Worm (Caenorhabditis elegans) whole organism, L1 larva: ENCODE results near the gene abu-2.

Experiments used
- C16A3.4 ChIP-seq: fragments of 150-350 bp; optimal IDR thresholded peaks from 2 replicates; lab custom pipeline; 2014; ENCODE audit warnings: missing biosample characterization, missing genetic modification characterization
- Y116A8C.19 ChIP-seq: sonication (generic microtip); optimal IDR thresholded peaks from 2 replicates; lab custom pipeline; 2016; ENCODE audit warnings: missing compliant biosample characterization, missing genetic modification characterization, borderline replicate concordance
- aly-2 ChIP-seq: fragments of 150-350 bp; optimal IDR thresholded peaks from 2 replicates; lab custom pipeline; 2014; ENCODE audit warnings: missing biosample characterization, missing genetic modification characterization
- blmp-1 ChIP-seq: fragments of 150-350 bp; optimal IDR thresholded peaks from 2 replicates; lab custom pipeline; 2014; ENCODE audit warnings: missing biosample characterization, missing genetic modification characterization
- ceh-63 ChIP-seq: fragments of 200-800 bp; sonication (Bioruptor generic); optimal IDR thresholded peaks from 2 replicates; lab custom pipeline; 2018; ENCODE audit warnings: mild to moderate bottlenecking, missing genetic modification characterization, missing compliant biosample characterization
- ceh-8 ChIP-seq: fragments of 200-800 bp; sonication (Bioruptor generic); optimal IDR thresholded peaks from 2 replicates; lab custom pipeline; 2018; ENCODE audit warnings: mild to moderate bottlenecking, missing genetic modification characterization, moderate library complexity, missing compliant biosample characterization
- ceh-82 ChIP-seq, 3 experiments: fragments of 150-350 bp in 1 of 3; sonication (generic microtip) in 2 of 3; optimal IDR thresholded peaks; 2 replicates each; lab custom pipeline; 2014 to 2017; ENCODE audit warnings: missing biosample characterization in 3 of 3, missing genetic modification characterization in 3 of 3
- ceh-90 ChIP-seq: sonication (generic microtip); optimal IDR thresholded peaks from 2 replicates; lab custom pipeline; 2016; ENCODE audit warnings: missing genetic modification characterization, missing compliant biosample characterization
- ces-1 ChIP-seq: fragments of 150-350 bp; optimal IDR thresholded peaks from 2 replicates; lab custom pipeline; 2014; ENCODE audit warnings: missing biosample characterization, missing genetic modification reagents, missing genetic modification characterization
- dpl-1 ChIP-seq, 3 experiments: fragments of 150-350 bp in 2 of 3; sonication (generic microtip) in 1 of 3; optimal IDR thresholded peaks; 2 replicates each; lab custom pipeline; 2014 to 2017; ENCODE audit warnings: missing biosample characterization in 3 of 3, missing genetic modification characterization in 3 of 3, missing genetic modification reagents in 3 of 3
- dsc-1 ChIP-seq: sonication (generic microtip); optimal IDR thresholded peaks from 2 replicates; lab custom pipeline; 2016; ENCODE audit warnings: mild to moderate bottlenecking, missing genetic modification characterization, missing compliant biosample characterization
- efl-3 ChIP-seq: fragments of 200-800 bp; sonication (Bioruptor generic); optimal IDR thresholded peaks from 2 replicates; lab custom pipeline; 2018; ENCODE audit warnings: mild to moderate bottlenecking, missing genetic modification characterization, missing compliant biosample characterization
- egl-13 ChIP-seq: sonication (generic microtip); optimal IDR thresholded peaks from 2 replicates; lab custom pipeline; 2016; ENCODE audit warnings: missing genotype, missing genetic modification reagents, missing genetic modification characterization, missing compliant biosample characterization
- fkh-4 ChIP-seq: sonication (generic microtip); optimal IDR thresholded peaks from 2 replicates; lab custom pipeline; 2016; ENCODE audit warnings: missing compliant biosample characterization, missing genetic modification characterization, borderline replicate concordance
- grh-1 ChIP-seq: fragments of 200-800 bp; sonication (Bioruptor generic); IDR thresholded peaks from 2 replicates; pipeline ENCODE4 v1.3.6; 2022; ENCODE audit warnings: missing genetic modification reagents, missing genetic modification characterization, missing compliant biosample characterization
- hlh-4 ChIP-seq: sonication (generic microtip); optimal IDR thresholded peaks from 2 replicates; lab custom pipeline; 2016; ENCODE audit warnings: mild to moderate bottlenecking, missing genetic modification characterization, missing compliant biosample characterization
- hpl-2 ChIP-seq: fragments of 150-350 bp; optimal IDR thresholded peaks from 2 replicates; lab custom pipeline; 2014; ENCODE audit warnings: missing biosample characterization, missing genetic modification reagents, missing genetic modification characterization
- irx-1 ChIP-seq: sonication (generic microtip); optimal IDR thresholded peaks from 2 replicates; lab custom pipeline; 2016; ENCODE audit warnings: missing genetic modification characterization, missing compliant biosample characterization
- isw-1 ChIP-seq: fragments of 200-800 bp; sonication (Bioruptor generic); IDR thresholded peaks from 2 replicates; pipeline ENCODE4 v1.3.6; 2022; ENCODE audit warnings: missing genetic modification characterization, missing compliant biosample characterization
- jun-1 ChIP-seq: fragments of 150-350 bp; optimal IDR thresholded peaks from 2 replicates; lab custom pipeline; 2014; ENCODE audit warnings: missing biosample characterization, missing genetic modification reagents, missing genetic modification characterization
- lin-14 ChIP-seq: fragments of 200-800 bp; sonication (Bioruptor generic); optimal IDR thresholded peaks from 2 replicates; lab custom pipeline; 2018; ENCODE audit warnings: mild to moderate bottlenecking, missing genetic modification characterization, moderate library complexity, missing compliant biosample characterization
- lin-15B ChIP-seq: fragments of 150-350 bp; sonication (generic microtip); optimal IDR thresholded peaks from 3 replicates; lab custom pipeline; 2014; ENCODE audit warnings: missing biosample characterization, missing genetic modification characterization
- lin-35 ChIP-seq, 2 experiments: fragments of 150-350 bp; optimal IDR thresholded peaks; 2 replicates each; lab custom pipeline; 2014; ENCODE audit warnings: missing biosample characterization in 2 of 2, missing genetic modification characterization in 2 of 2, missing genetic modification reagents in 2 of 2
- lir-3 ChIP-seq: sonication (generic microtip); optimal IDR thresholded peaks from 2 replicates; lab custom pipeline; 2016; ENCODE audit warnings: mild to moderate bottlenecking, missing genetic modification characterization, moderate library complexity, missing compliant biosample characterization; ENCODE audit not compliant: poor library complexity
- lsy-2 ChIP-seq, 2 experiments: fragments of 150-350 bp; optimal IDR thresholded peaks; 2 replicates each; lab custom pipeline; 2014; ENCODE audit warnings: missing biosample characterization in 2 of 2, missing genetic modification characterization in 2 of 2
- mab-9 ChIP-seq: fragments of 200-800 bp; sonication (Bioruptor generic); IDR thresholded peaks from 2 replicates; pipeline ENCODE4 v1.3.6; 2022; ENCODE audit warnings: missing genetic modification reagents, missing genetic modification characterization, missing compliant biosample characterization
- mep-1 ChIP-seq: fragments of 150-350 bp; optimal IDR thresholded peaks from 2 replicates; lab custom pipeline; 2014; ENCODE audit warnings: missing biosample characterization, missing genetic modification characterization
- nhr-11 ChIP-seq: fragments of 150-350 bp; optimal IDR thresholded peaks from 2 replicates; lab custom pipeline; 2014; ENCODE audit warnings: missing biosample characterization, missing genetic modification characterization
- nhr-12 ChIP-seq: sonication (generic microtip); optimal IDR thresholded peaks from 2 replicates; lab custom pipeline; 2017; ENCODE audit warnings: missing biosample characterization, missing genetic modification characterization
- nhr-237 ChIP-seq: fragments of 150-350 bp; optimal IDR thresholded peaks from 2 replicates; lab custom pipeline; 2014; ENCODE audit warnings: missing biosample characterization, missing genetic modification characterization
- nhr-28 ChIP-seq: fragments of 150-350 bp; optimal IDR thresholded peaks from 2 replicates; lab custom pipeline; 2014; ENCODE audit warnings: missing biosample characterization, missing genetic modification characterization
- nhr-47 ChIP-seq: sonication (generic microtip); optimal IDR thresholded peaks from 2 replicates; lab custom pipeline; 2016; ENCODE audit warnings: mild to moderate bottlenecking, missing genetic modification characterization, moderate library complexity, missing compliant biosample characterization
- nhr-71 ChIP-seq: sonication (generic microtip); optimal IDR thresholded peaks from 2 replicates; lab custom pipeline; 2016; ENCODE audit warnings: mild to moderate bottlenecking, missing genetic modification characterization, moderate library complexity, missing compliant biosample characterization
- nhr-85 ChIP-seq: sonication (generic microtip); peaks from one replicate; lab custom pipeline; 2016; ENCODE audit warnings: missing genetic modification characterization, inconsistent platforms, missing compliant biosample characterization
- nhr-90 ChIP-seq: sonication (generic microtip); optimal IDR thresholded peaks from 2 replicates; lab custom pipeline; 2016; ENCODE audit warnings: mild to moderate bottlenecking, missing genetic modification characterization, missing compliant biosample characterization; ENCODE audit not compliant: poor library complexity
- pag-3 ChIP-seq: sonication (generic microtip); optimal IDR thresholded peaks from 2 replicates; lab custom pipeline; 2017; ENCODE audit warnings: missing genetic modification characterization, mild to moderate bottlenecking, missing compliant biosample characterization, antibody characterized with exemption, borderline replicate concordance; ENCODE audit not compliant: insufficient read depth
- pqm-1 ChIP-seq: sonication (generic microtip); optimal IDR thresholded peaks from 3 replicates; lab custom pipeline; 2017; ENCODE audit warnings: missing biosample characterization, missing genetic modification characterization
- rnt-1 ChIP-seq: sonication (generic microtip); optimal IDR thresholded peaks from 2 replicates; lab custom pipeline; 2016; ENCODE audit warnings: mild to moderate bottlenecking, missing genetic modification characterization, moderate library complexity, missing compliant biosample characterization
- skn-1 ChIP-seq: fragments of 150-350 bp; optimal IDR thresholded peaks from 2 replicates; lab custom pipeline; 2014; ENCODE audit warnings: missing biosample characterization, missing genetic modification characterization
- snpc-4 ChIP-seq: fragments of 150-350 bp; optimal IDR thresholded peaks from 2 replicates; lab custom pipeline; 2014; ENCODE audit warnings: missing biosample characterization, missing genetic modification characterization
- snu-23 ChIP-seq: sonication (generic microtip); optimal IDR thresholded peaks from 2 replicates; lab custom pipeline; 2016; ENCODE audit warnings: missing genetic modification characterization, missing compliant biosample characterization
- swsn-7 ChIP-seq: sonication (generic microtip); optimal IDR thresholded peaks from 2 replicates; lab custom pipeline; 2016; ENCODE audit warnings: missing genetic modification characterization, missing compliant biosample characterization
- tbx-2 ChIP-seq: sonication (generic microtip); optimal IDR thresholded peaks from 2 replicates; lab custom pipeline; 2016; ENCODE audit warnings: missing genetic modification characterization, missing compliant biosample characterization
- unc-130 ChIP-seq: fragments of 150-350 bp; optimal IDR thresholded peaks from 2 replicates; lab custom pipeline; 2017; ENCODE audit warnings: missing biosample characterization, missing genetic modification characterization, inconsistent platforms
- unc-62 ChIP-seq: fragments of 150-350 bp; optimal IDR thresholded peaks from 2 replicates; lab custom pipeline; 2014; ENCODE audit warnings: missing biosample characterization, missing genetic modification reagents, missing genetic modification characterization
- unc-98 ChIP-seq: fragments of 200-800 bp; sonication (Bioruptor generic); IDR thresholded peaks from 2 replicates; pipeline ENCODE4 v1.3.6; 2022; ENCODE audit warnings: missing genetic modification characterization, missing compliant biosample characterization

Gene abu-2

ce11 chrX:1456350-1457080 lies 46.1 kb upstream of the abu-2 start (continued):
- TF ChIP-seq nhr-28 (tag; lab: Kevin White, UChicago) (no peak), lin-15B (tag; lab: Kevin White, UChicago) (no peak), nhr-85 (tag; lab: Kevin White, UChicago) (peak; percentile 87), unc-98 (GFP tag; lab: Robert Waterston, UW) (no peak), nhr-71 (peak; percentile 79), pqm-1 (tag; lab: Kevin White, UChicago) (no peak), dpl-1 (GFP tag; optimal IDR thresholded peaks at IDR 0.05; lab: Kevin White, UChicago) (peak in 1 of 3 experiments; percentile 25), ceh-8 (no peak), lin-35 (GFP tag; optimal IDR thresholded peaks at IDR 0.05; lab: Kevin White, UChicago) (peak in 1 of 2 experiments; percentile 54), skn-1 (peak; percentile 100), nhr-12 (no peak), nhr-47 (tag; lab: Kevin White, UChicago) (peak; percentile 39), tbx-2 (peak; percentile 49), hpl-2 (GFP tag; lab: Kevin White, UChicago) (no peak), ceh-82 (tag; optimal IDR thresholded peaks at IDR 0.05; lab: Kevin White, UChicago) (peak in 1 of 3 experiments; percentile 21), rnt-1 (tag; lab: Kevin White, UChicago) (peak; percentile 61), nhr-237 (tag; lab: Kevin White, UChicago) (no peak), swsn-7 (peak; percentile 41), lin-14 (peak; percentile 92), irx-1 (tag; lab: Kevin White, UChicago) (peak; percentile 29), nhr-11 (tag; lab: Kevin White, UChicago) (no peak), ceh-63 (GFP tag; lab: Kevin White, UChicago) (no peak), egl-13 (tag; lab: Kevin White, UChicago) (no peak), isw-1 (GFP tag; lab: Robert Waterston, UW) (no peak), lir-3 (tag; lab: Kevin White, UChicago) (peak; percentile 26), unc-62 (GFP tag; lab: Kevin White, UChicago) (no peak), aly-2 (tag; lab: Kevin White, UChicago) (no peak), blmp-1 (tag; lab: Kevin White, UChicago) (peak; percentile 77), snu-23 (GFP tag; lab: Kevin White, UChicago) (peak; percentile 68), lsy-2 (tag; optimal IDR thresholded peaks at IDR 0.05; lab: Kevin White, UChicago) (peak; percentile 30 to 69), unc-130 (tag; lab: Kevin White, UChicago) (no peak), grh-1 (GFP tag; lab: Robert Waterston, UW) (no peak), C16A3.4 (tag; lab: Kevin White, UChicago) (peak; percentile 68), efl-3 (no peak), mep-1 (tag; lab: Kevin White, UChicago) (peak; percentile 71), mab-9 (GFP tag; lab: Robert Waterston, UW) (no peak), ceh-90 (no peak), hlh-4 (no peak), dsc-1 (no peak), jun-1 (tag; lab: Kevin White, UChicago) (no peak), ces-1 (GFP tag; lab: Kevin White, UChicago) (no peak), fkh-4 (tag; lab: Kevin White, UChicago) (no peak), pag-3 (no peak), Y116A8C.19 (tag; lab: Kevin White, UChicago) (no peak), snpc-4 (peak; percentile 30), nhr-90 (tag; lab: Kevin White, UChicago) (peak; percentile 40)
